Fruit fly (Drosophila melanogaster) whole organism, pupa: ENCODE results near the gene CG12607.

Experiments
- CG10348 ChIP-seq: fragments of 200-800 bp; sonication (Bioruptor generic); IDR thresholded peaks from 2 replicates; pipeline ENCODE4 v1.3.6; 2022; ENCODE audit warnings: missing biosample characterization, missing genetic modification characterization
- CG12605 ChIP-seq: fragments of 200-800 bp; sonication (Bioruptor generic); IDR thresholded peaks from 2 replicates; pipeline ENCODE4 v1.3.6; 2022; ENCODE audit warnings: missing biosample characterization, missing genetic modification characterization
- CG13204 ChIP-seq: fragments of 200-800 bp; sonication (Bioruptor generic); optimal IDR thresholded peaks from 2 replicates; lab custom pipeline; 2018; ENCODE audit warnings: missing biosample characterization, mild to moderate bottlenecking, missing genetic modification characterization, moderate library complexity
- CG14655 ChIP-seq: fragments of 200-800 bp; sonication (Bioruptor generic); optimal IDR thresholded peaks from 3 replicates; lab custom pipeline; 2017; ENCODE audit warnings: mild to moderate bottlenecking, missing biosample characterization, missing genetic modification reagents, missing genetic modification characterization
- CG15710 ChIP-seq: fragments of 200-800 bp; sonication (Bioruptor generic); optimal IDR thresholded peaks from 2 replicates; lab custom pipeline; 2018; ENCODE audit warnings: missing biosample characterization, mild to moderate bottlenecking, missing genetic modification characterization, moderate library complexity
- CG17806 ChIP-seq: fragments of 200-800 bp; sonication (Bioruptor generic); optimal IDR thresholded peaks from 2 replicates; lab custom pipeline; 2018; ENCODE audit warnings: missing biosample characterization, mild to moderate bottlenecking, missing genetic modification characterization, moderate library complexity
- CG32121 ChIP-seq: fragments of 200-800 bp; sonication (Bioruptor generic); IDR thresholded peaks from 2 replicates; pipeline ENCODE4 v1.3.6; 2022; ENCODE audit warnings: missing biosample characterization, missing genetic modification characterization
- CG34367 ChIP-seq: fragments of 200-800 bp; sonication (Bioruptor generic); optimal IDR thresholded peaks from 2 replicates; lab custom pipeline; 2018; ENCODE audit warnings: missing biosample characterization, mild to moderate bottlenecking, missing genetic modification characterization
- CG4496 ChIP-seq: fragments of 200-800 bp; sonication (Bioruptor generic); IDR thresholded peaks from 3 replicates; pipeline ENCODE4 v1.3.6; 2022; ENCODE audit warnings: missing biosample characterization, missing genetic modification characterization
- CG8301 ChIP-seq: fragments of 200-800 bp; sonication (Bioruptor generic); optimal IDR thresholded peaks from 2 replicates; lab custom pipeline; 2018; ENCODE audit warnings: missing biosample characterization, mild to moderate bottlenecking, missing genetic modification characterization
- CG9948 ChIP-seq: fragments of 200-800 bp; sonication (Bioruptor generic); optimal IDR thresholded peaks from 2 replicates; lab custom pipeline; 2018; ENCODE audit warnings: missing biosample characterization, mild to moderate bottlenecking, missing genetic modification characterization, moderate library complexity
- D1 ChIP-seq: fragments of 200-800 bp; sonication (Bioruptor generic); optimal IDR thresholded peaks from 2 replicates; lab custom pipeline; 2018; ENCODE audit warnings: missing biosample characterization, mild to moderate bottlenecking, missing genetic modification characterization, moderate library complexity
- EcR ChIP-seq: fragments of 200-800 bp; sonication (Bioruptor generic); optimal IDR thresholded peaks from 3 replicates; lab custom pipeline; 2019; ENCODE audit warnings: missing biosample characterization, missing genetic modification characterization, mild to moderate bottlenecking, moderate library complexity, missing genetic modification reagents
- Ets98B ChIP-seq: fragments of 200-800 bp; sonication (Bioruptor generic); IDR thresholded peaks from 2 replicates; pipeline ENCODE4 v1.3.6; 2022; ENCODE audit warnings: missing biosample characterization, missing genetic modification characterization
- Pif1A ChIP-seq: fragments of 200-800 bp; sonication (Bioruptor generic); optimal IDR thresholded peaks from 3 replicates; lab custom pipeline; 2016; ENCODE audit warnings: missing biosample characterization, missing genetic modification characterization
- Pif1B ChIP-seq: fragments of 200-800 bp; sonication (Bioruptor generic); optimal IDR thresholded peaks from 3 replicates; lab custom pipeline; 2016; ENCODE audit warnings: missing biosample characterization, missing genetic modification characterization
- Snoo ChIP-seq: fragments of 200-800 bp; sonication (Bioruptor generic); optimal IDR thresholded peaks from 3 replicates; lab custom pipeline; 2017; ENCODE audit warnings: missing biosample characterization, mild to moderate bottlenecking, missing genetic modification characterization, inconsistent platforms
- fd96Ca ChIP-seq: fragments of 200-800 bp; sonication (Bioruptor generic); IDR thresholded peaks from 3 replicates; pipeline ENCODE4 v1.3.6; 2022; ENCODE audit warnings: missing biosample characterization, missing genetic modification characterization
- gl ChIP-seq: fragments of 200-800 bp; sonication (Bioruptor generic); optimal IDR thresholded peaks from 2 replicates; lab custom pipeline; 2018; ENCODE audit warnings: missing biosample characterization, mild to moderate bottlenecking, missing genetic modification characterization
- rn ChIP-seq: fragments of 200-800 bp; sonication (Bioruptor generic); IDR thresholded peaks from 2 replicates; pipeline ENCODE4 v1.3.6; 2022; ENCODE audit warnings: missing biosample characterization, missing genetic modification characterization

Gene CG12607

DNA sequence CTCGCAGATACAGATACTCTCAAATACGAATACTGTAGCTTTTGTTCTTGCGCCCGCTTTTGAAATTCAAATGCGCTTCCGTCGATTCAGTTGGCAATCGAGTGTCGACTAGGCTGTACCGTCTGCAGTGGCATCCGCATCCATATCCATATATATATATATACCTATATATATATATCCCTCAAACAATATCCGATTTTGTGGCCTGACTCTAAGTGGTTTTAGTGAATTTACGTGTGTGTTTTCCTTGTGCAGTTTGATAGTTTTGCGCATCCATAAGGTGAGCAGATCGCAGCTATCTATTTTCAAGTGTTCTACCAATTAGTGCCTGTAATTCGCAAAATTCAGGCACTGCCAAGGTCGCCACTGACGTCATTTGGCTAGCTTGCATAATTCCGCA, 31.8 kb upstream of the CG12607 start:
- no peak for TF ChIP-seq Snoo (tag; lab: Kevin White, UChicago)
- no peak for TF ChIP-seq EcR (GFP tag; lab: Kevin White, UChicago)
- no peak for TF ChIP-seq gl (tag; lab: Kevin White, UChicago)
- no peak for TF ChIP-seq CG32121 (GFP tag; lab: Robert Waterston, UW)
- no peak for TF ChIP-seq CG17806
- no peak for TF ChIP-seq CG10348
- TF ChIP-seq fd96Ca = no peak
- TF ChIP-seq CG34367 = no peak
- TF ChIP-seq CG9948 (tag; lab: Kevin White, UChicago) = no peak
- no peak for TF ChIP-seq CG13204
- no peak for TF ChIP-seq rn
- no peak for TF ChIP-seq CG14655 (GFP tag; lab: Kevin White, UChicago)
- TF ChIP-seq Pif1B (GFP tag; lab: Kevin White, UChicago) = no peak
- no peak for TF ChIP-seq D1 (tag; lab: Kevin White, UChicago)
- TF ChIP-seq CG12605 (GFP tag; lab: Robert Waterston, UW) = no peak
- no peak for TF ChIP-seq CG8301 (tag; lab: Kevin White, UChicago)
- TF ChIP-seq, all 21 proteins: peak for 0

DNA sequence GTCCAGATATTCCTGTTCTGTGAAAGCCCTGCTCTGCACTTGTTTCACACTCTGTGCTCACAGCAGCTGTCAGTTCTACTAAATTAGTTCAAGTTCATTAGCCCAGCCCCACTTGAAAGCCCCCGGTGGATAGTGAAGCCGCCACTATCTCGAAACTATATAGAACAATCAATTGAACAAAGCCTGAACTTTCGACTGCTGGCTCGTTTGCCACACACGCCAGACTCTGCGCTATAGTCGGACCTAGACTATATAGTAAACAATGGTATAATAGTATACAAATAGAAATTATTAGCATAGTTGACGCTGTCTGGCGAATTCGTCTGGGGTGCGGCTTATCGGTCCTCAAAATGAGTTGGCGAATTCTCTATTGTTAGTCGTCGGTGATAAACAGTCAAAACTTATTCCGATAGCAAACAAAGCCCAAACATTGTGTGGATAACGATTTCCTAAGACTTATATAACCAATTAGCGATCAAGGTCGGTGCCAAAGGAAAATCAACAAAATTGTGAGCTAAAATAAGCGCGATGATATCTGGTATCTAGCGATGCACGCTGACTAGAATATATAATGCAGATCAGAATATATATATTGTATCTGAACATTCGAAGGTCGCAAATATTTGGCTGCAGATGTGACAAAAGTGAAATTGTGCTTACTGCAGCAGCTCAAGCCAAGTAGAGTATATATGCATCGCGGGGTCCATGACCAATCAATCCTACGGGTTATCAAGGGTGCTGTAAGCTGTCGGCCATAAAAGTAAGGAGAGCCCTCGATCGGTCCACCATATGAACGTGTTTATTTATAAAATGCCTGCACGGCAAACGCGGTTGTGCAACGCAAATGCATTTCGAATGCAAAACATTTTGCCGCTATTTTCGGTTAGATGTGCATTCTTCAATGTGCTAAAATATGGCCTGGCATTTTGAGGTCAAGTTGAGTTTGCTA, 30.8 kb upstream of the CG12607 start:
- TF ChIP-seq gl (tag; lab: Kevin White, UChicago) (no peak), EcR (GFP tag; lab: Kevin White, UChicago) (peak; percentile 60), fd96Ca (0 out of 3 replicates have a peak, but pooled peaks have one; percentile 14)

DNA sequence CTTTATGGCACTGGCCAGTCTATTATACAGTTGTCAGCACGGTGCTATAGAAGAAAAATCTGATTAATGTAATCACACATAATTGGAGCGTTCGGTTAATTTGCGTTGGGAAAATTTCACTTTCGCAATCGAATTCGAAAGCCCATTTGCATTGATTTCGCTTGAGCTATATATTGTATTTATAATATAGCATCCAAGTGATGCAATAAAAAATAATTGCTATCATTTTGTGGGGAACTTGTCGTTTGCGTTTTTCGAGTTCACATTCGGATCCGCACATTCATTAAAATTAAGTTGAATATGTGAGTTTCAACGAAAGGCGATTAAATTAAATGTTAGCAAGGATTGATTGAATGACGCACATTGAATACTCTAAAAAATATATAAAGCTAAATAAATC, 29.3 kb upstream of the CG12607 start:
- TF ChIP-seq D1 (tag; lab: Kevin White, UChicago) = no peak
- TF ChIP-seq EcR (GFP tag; lab: Kevin White, UChicago) = no peak
- no peak for TF ChIP-seq CG17806
- TF ChIP-seq CG10348 = no peak
- TF ChIP-seq gl (tag; lab: Kevin White, UChicago) = no peak
- TF ChIP-seq CG12605 (GFP tag; lab: Robert Waterston, UW) = no peak
- no peak for TF ChIP-seq CG9948 (tag; lab: Kevin White, UChicago)
- no peak for TF ChIP-seq CG15710
- no peak for TF ChIP-seq CG4496 (GFP tag; lab: Robert Waterston, UW)
- no peak for TF ChIP-seq CG34367
- no peak for TF ChIP-seq Pif1A (GFP tag; lab: Kevin White, UChicago)
- no peak for TF ChIP-seq CG32121 (GFP tag; lab: Robert Waterston, UW)
- no peak for TF ChIP-seq CG13204

DNA sequence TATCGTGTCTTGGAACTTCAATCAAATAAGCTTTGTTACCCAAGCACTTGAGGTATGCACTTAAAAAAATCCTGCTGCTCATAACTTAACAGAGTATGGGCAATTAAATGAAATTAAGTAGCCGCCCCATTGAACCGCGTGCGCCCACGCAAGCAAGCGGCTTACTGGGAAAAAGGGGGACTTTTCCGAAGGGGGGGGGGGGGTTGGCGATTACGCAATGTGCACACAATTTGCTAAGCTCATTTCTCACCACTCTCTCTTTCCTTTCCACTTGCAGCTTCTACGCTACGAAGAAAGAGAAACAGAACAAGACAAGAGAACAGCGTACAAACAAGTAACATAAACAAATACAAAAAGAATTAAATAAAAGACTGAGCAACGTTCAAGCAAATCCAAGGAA, 28.8 kb upstream of the CG12607 start:
- TF ChIP-seq Ets98B (GFP tag; lab: Robert Waterston, UW) = no peak
- TF ChIP-seq fd96Ca = peak; percentile 46; the same call in 1 of the 3 replicates

- TF ChIP-seq CG12605 (GFP tag; lab: Robert Waterston, UW) (no peak), CG14655 (GFP tag; lab: Kevin White, UChicago) (peak; percentile 56), CG4496 (GFP tag; lab: Robert Waterston, UW) (0 out of 3 replicates have a peak, but pooled peaks have one; percentile 10), CG10348 (no peak), gl (tag; lab: Kevin White, UChicago) (no peak), EcR (GFP tag; lab: Kevin White, UChicago) (no peak), CG9948 (tag; lab: Kevin White, UChicago) (no peak), fd96Ca (no peak), rn (no peak), CG34367 (no peak), CG17806 (no peak), CG15710 (no peak)
Measured at dm6 chr3L:4421362-4421761, 25.0 kb upstream of the CG12607 start, which contains the start of gene CG15020. Gene CG15020, plus strand, starts transcription at chr3L:4421662.

- TF ChIP-seq CG9948 (tag; lab: Kevin White, UChicago) = no peak
- no peak for TF ChIP-seq Pif1B (GFP tag; lab: Kevin White, UChicago)
- TF ChIP-seq CG12605 (GFP tag; lab: Robert Waterston, UW) = no peak
- TF ChIP-seq Pif1A (GFP tag; lab: Kevin White, UChicago) = no peak
- no peak for TF ChIP-seq CG17806
- TF ChIP-seq CG14655 (GFP tag; lab: Kevin White, UChicago) = no peak
- no peak for TF ChIP-seq CG13204
- no peak for TF ChIP-seq gl (tag; lab: Kevin White, UChicago)
- TF ChIP-seq rn = no peak
- TF ChIP-seq CG34367 = no peak
- no peak for TF ChIP-seq CG15710
- no peak for TF ChIP-seq EcR (GFP tag; lab: Kevin White, UChicago)
- no peak for TF ChIP-seq Snoo (tag; lab: Kevin White, UChicago)
- TF ChIP-seq Ets98B (GFP tag; lab: Robert Waterston, UW) = no peak
- TF ChIP-seq D1 (tag; lab: Kevin White, UChicago) = no peak
- no peak for TF ChIP-seq CG32121 (GFP tag; lab: Robert Waterston, UW)
- no peak for TF ChIP-seq fd96Ca
- no peak for TF ChIP-seq CG4496 (GFP tag; lab: Robert Waterston, UW)
- TF ChIP-seq CG10348 = no peak
Measured at dm6 chr3L:4426581-4426980, 19.8 kb upstream of the CG12607 start.
